Worm (Caenorhabditis elegans) whole organism, L1 larva: ENCODE measurements around the gene Y27F2A.6.
"Not testable (repeated sequence)": the region's sequence is repeated elsewhere in the genome, so short reads cannot be mapped to it uniquely, and the experiment has no call there.

ENCODE experiments used
- Y116A8C.19 ChIP-seq: sonication (generic microtip); optimal IDR thresholded peaks from 2 replicates; lab custom pipeline; 2016; ENCODE audit warnings: missing compliant biosample characterization, missing genetic modification characterization, borderline replicate concordance
- aly-2 ChIP-seq: fragments of 150-350 bp; optimal IDR thresholded peaks from 2 replicates; lab custom pipeline; 2014; ENCODE audit warnings: missing biosample characterization, missing genetic modification characterization
- blmp-1 ChIP-seq: fragments of 150-350 bp; optimal IDR thresholded peaks from 2 replicates; lab custom pipeline; 2014; ENCODE audit warnings: missing biosample characterization, missing genetic modification characterization
- ceh-90 ChIP-seq: sonication (generic microtip); optimal IDR thresholded peaks from 2 replicates; lab custom pipeline; 2016; ENCODE audit warnings: missing genetic modification characterization, missing compliant biosample characterization
- ces-1 ChIP-seq: fragments of 150-350 bp; optimal IDR thresholded peaks from 2 replicates; lab custom pipeline; 2014; ENCODE audit warnings: missing biosample characterization, missing genetic modification reagents, missing genetic modification characterization
- dsc-1 ChIP-seq: sonication (generic microtip); optimal IDR thresholded peaks from 2 replicates; lab custom pipeline; 2016; ENCODE audit warnings: mild to moderate bottlenecking, missing genetic modification characterization, missing compliant biosample characterization
- efl-1 ChIP-seq, 4 experiments: fragments of 150-350 bp; optimal IDR thresholded peaks in 3 of 4; peaks in 1 of 4; 1 replicate in 1 of 4; 2 replicates in 3 of 4; lab custom pipeline; 2014; ENCODE audit warnings: missing biosample characterization in 2 of 4, missing genetic modification characterization in 2 of 4, missing genetic modification reagents in 2 of 4
- elt-3 ChIP-seq, 6 experiments: fragments of 150-350 bp in 1 of 6; sonication (generic microtip); optimal IDR thresholded peaks; 2 replicates each; lab custom pipeline; 2017 to 2018; ENCODE audit warnings: missing biosample characterization in 6 of 6, missing genetic modification characterization in 6 of 6, inconsistent platforms in 1 of 6
- fkh-8 ChIP-seq: sonication (generic microtip); optimal IDR thresholded peaks from 2 replicates; lab custom pipeline; 2016; ENCODE audit warnings: mild to moderate bottlenecking, missing genetic modification characterization, missing compliant biosample characterization
- fos-1 ChIP-seq: fragments of 150-350 bp; optimal IDR thresholded peaks from 2 replicates; lab custom pipeline; 2014; ENCODE audit warnings: missing biosample characterization, missing genetic modification characterization
- hlh-4 ChIP-seq: sonication (generic microtip); optimal IDR thresholded peaks from 2 replicates; lab custom pipeline; 2016; ENCODE audit warnings: mild to moderate bottlenecking, missing genetic modification characterization, missing compliant biosample characterization
- irx-1 ChIP-seq: sonication (generic microtip); optimal IDR thresholded peaks from 2 replicates; lab custom pipeline; 2016; ENCODE audit warnings: missing genetic modification characterization, missing compliant biosample characterization
- isw-1 ChIP-seq: fragments of 200-800 bp; sonication (Bioruptor generic); IDR thresholded peaks from 2 replicates; pipeline ENCODE4 v1.3.6; 2022; ENCODE audit warnings: missing genetic modification characterization, missing compliant biosample characterization
- jun-1 ChIP-seq: fragments of 150-350 bp; optimal IDR thresholded peaks from 2 replicates; lab custom pipeline; 2014; ENCODE audit warnings: missing biosample characterization, missing genetic modification reagents, missing genetic modification characterization
- lin-13 ChIP-seq: fragments of 150-350 bp; optimal IDR thresholded peaks from 2 replicates; lab custom pipeline; 2014; ENCODE audit warnings: missing biosample characterization, missing genetic modification reagents, missing genetic modification characterization
- lin-14 ChIP-seq: fragments of 200-800 bp; sonication (Bioruptor generic); optimal IDR thresholded peaks from 2 replicates; lab custom pipeline; 2018; ENCODE audit warnings: mild to moderate bottlenecking, missing genetic modification characterization, moderate library complexity, missing compliant biosample characterization
- lin-15B ChIP-seq: fragments of 150-350 bp; sonication (generic microtip); optimal IDR thresholded peaks from 3 replicates; lab custom pipeline; 2014; ENCODE audit warnings: missing biosample characterization, missing genetic modification characterization
- lin-39 ChIP-seq: fragments of 150-350 bp; optimal IDR thresholded peaks from 2 replicates; lab custom pipeline; 2014; ENCODE audit warnings: missing biosample characterization, missing genetic modification reagents, missing genetic modification characterization
- lir-3 ChIP-seq: sonication (generic microtip); optimal IDR thresholded peaks from 2 replicates; lab custom pipeline; 2016; ENCODE audit warnings: mild to moderate bottlenecking, missing genetic modification characterization, moderate library complexity, missing compliant biosample characterization; ENCODE audit not compliant: poor library complexity
- lsy-2 ChIP-seq, 2 experiments: fragments of 150-350 bp; optimal IDR thresholded peaks; 2 replicates each; lab custom pipeline; 2014; ENCODE audit warnings: missing biosample characterization in 2 of 2, missing genetic modification characterization in 2 of 2
- mab-9 ChIP-seq: fragments of 200-800 bp; sonication (Bioruptor generic); IDR thresholded peaks from 2 replicates; pipeline ENCODE4 v1.3.6; 2022; ENCODE audit warnings: missing genetic modification reagents, missing genetic modification characterization, missing compliant biosample characterization
- mdl-1 ChIP-seq, 2 experiments: fragments of 150-350 bp; optimal IDR thresholded peaks; 2 replicates each; lab custom pipeline; 2014 to 2017; ENCODE audit warnings: missing biosample characterization in 2 of 2, missing genetic modification characterization in 2 of 2, inconsistent platforms in 1 of 2
- nhr-12 ChIP-seq: sonication (generic microtip); optimal IDR thresholded peaks from 2 replicates; lab custom pipeline; 2017; ENCODE audit warnings: missing biosample characterization, missing genetic modification characterization
- nhr-20 ChIP-seq: sonication (generic microtip); optimal IDR thresholded peaks from 2 replicates; lab custom pipeline; 2016; ENCODE audit warnings: mild to moderate bottlenecking, missing genetic modification characterization, missing compliant biosample characterization
- nhr-47 ChIP-seq: sonication (generic microtip); optimal IDR thresholded peaks from 2 replicates; lab custom pipeline; 2016; ENCODE audit warnings: mild to moderate bottlenecking, missing genetic modification characterization, moderate library complexity, missing compliant biosample characterization
- nhr-76 ChIP-seq: sonication (generic microtip); optimal IDR thresholded peaks from 2 replicates; lab custom pipeline; 2017; ENCODE audit warnings: missing biosample characterization, missing genetic modification characterization
- nhr-85 ChIP-seq: sonication (generic microtip); peaks from one replicate; lab custom pipeline; 2016; ENCODE audit warnings: missing genetic modification characterization, inconsistent platforms, missing compliant biosample characterization
- rnt-1 ChIP-seq: sonication (generic microtip); optimal IDR thresholded peaks from 2 replicates; lab custom pipeline; 2016; ENCODE audit warnings: mild to moderate bottlenecking, missing genetic modification characterization, moderate library complexity, missing compliant biosample characterization
- swsn-7 ChIP-seq: sonication (generic microtip); optimal IDR thresholded peaks from 2 replicates; lab custom pipeline; 2016; ENCODE audit warnings: missing genetic modification characterization, missing compliant biosample characterization
- unc-30 ChIP-seq: sonication (generic microtip); optimal IDR thresholded peaks from 2 replicates; lab custom pipeline; 2017; ENCODE audit warnings: missing biosample characterization, missing genetic modification characterization
- unc-62 ChIP-seq: fragments of 150-350 bp; optimal IDR thresholded peaks from 2 replicates; lab custom pipeline; 2014; ENCODE audit warnings: missing biosample characterization, missing genetic modification reagents, missing genetic modification characterization
- zag-1 ChIP-seq: fragments of 150-350 bp; optimal IDR thresholded peaks from 2 replicates; lab custom pipeline; 2014; ENCODE audit warnings: missing biosample characterization, missing genetic modification characterization

The Y27F2A.6 gene

DNA sequence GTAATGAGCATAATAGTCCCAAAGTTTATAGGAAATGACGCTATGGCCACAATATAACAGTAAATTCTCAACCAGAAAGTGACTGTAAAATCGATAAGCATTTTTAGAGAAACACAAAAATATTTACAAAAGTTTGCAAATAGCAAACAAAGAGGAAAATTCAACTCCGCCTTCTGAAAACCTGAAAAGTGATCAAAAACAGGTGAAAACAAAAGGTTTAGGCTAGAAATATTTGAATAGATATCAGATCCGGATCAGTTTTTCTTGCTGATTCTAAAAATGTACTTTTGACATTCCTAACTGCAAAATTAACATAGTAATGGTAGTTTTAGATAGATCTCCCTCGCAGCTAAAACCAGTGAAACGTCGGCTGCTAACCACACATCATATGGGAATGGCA, 15.8 kb upstream of the Y27F2A.6 start, which contains the start of gene sri-51 (continued):
- no peak for TF ChIP-seq lin-39 (tag; lab: Kevin White, UChicago)
- no peak for TF ChIP-seq fkh-8
- no peak for TF ChIP-seq nhr-85 (tag; lab: Kevin White, UChicago)
- no peak for TF ChIP-seq blmp-1
- TF ChIP-seq ceh-90, result no peak
- no peak for TF ChIP-seq nhr-20 (tag; lab: Kevin White, UChicago)

DNA sequence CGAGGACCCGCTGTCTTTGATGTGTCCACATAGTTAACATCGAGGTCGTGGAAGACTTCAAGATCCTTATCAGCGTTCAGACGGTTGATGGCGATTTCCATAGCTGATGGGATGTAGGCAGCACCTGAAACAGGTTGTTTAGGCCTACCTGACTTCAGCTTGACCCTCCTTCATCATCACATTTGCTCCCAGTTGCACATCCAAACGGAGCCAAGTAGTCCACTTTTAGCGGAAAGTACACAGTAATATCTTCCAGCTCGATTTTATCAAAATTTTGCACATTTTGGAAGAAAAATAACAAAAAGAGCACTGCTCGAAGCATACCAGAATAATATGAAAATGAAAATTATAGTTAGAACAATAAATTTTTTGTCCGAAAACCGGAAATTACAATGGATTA, 13.8 kb upstream of the Y27F2A.6 start, which contains the start of gene gcy-15:
Gene gcy-15 (minus strand): TSS at position 101 of the 400 bp plus-strand sequence.
- TF ChIP-seq elt-3 (tag; optimal IDR thresholded peaks at IDR 0.05; lab: Kevin White, UChicago) (no peak), unc-62 (GFP tag; lab: Kevin White, UChicago) (no peak), lsy-2 (tag; optimal IDR thresholded peaks at IDR 0.05; lab: Kevin White, UChicago) (no peak), swsn-7 (tag; lab: Kevin White, UChicago) (no peak), ceh-90 (no peak), nhr-12 (tag; lab: Kevin White, UChicago) (no peak), ces-1 (GFP tag; lab: Kevin White, UChicago) (no peak), efl-1 (optimal IDR thresholded peaks at IDR 0.05; lab: Kevin White, UChicago) (no peak), efl-1 (GFP tag; optimal IDR thresholded peaks at IDR 0.05 in 1 of 2; lab: Kevin White, UChicago) (no peak), hlh-4 (tag; lab: Kevin White, UChicago) (no peak), lir-3 (no peak), nhr-20 (tag; lab: Kevin White, UChicago) (no peak), lin-14 (GFP tag; lab: Kevin White, UChicago) (no peak), nhr-76 (tag; lab: Kevin White, UChicago) (no peak), dsc-1 (no peak)
- TF ChIP-seq, all 84 proteins: peak for 0

DNA sequence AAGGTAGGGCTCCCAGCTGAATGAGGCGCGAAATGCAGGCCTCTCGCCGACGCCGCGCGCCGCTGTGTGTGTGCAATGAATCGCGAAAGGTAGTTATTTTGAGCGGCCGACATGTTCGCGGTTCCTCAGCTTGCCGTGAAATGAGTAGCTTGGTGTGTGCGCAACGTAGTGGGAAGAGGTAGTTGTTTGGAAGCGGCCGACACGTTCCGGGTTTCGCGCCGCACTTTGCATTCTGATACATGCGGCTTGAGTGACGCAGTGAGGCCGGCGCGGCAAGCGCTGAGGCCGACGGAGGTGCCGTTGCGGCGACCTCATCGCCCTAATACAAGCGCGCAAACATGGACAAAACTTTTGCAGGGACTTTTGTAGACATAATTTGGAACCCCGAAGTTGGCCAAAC, 12.5 kb upstream of the Y27F2A.6 start:
- no peak for TF ChIP-seq mdl-1 (tag; optimal IDR thresholded peaks at IDR 0.05; lab: Kevin White, UChicago)
- no peak for TF ChIP-seq irx-1 (tag; lab: Kevin White, UChicago)
- no peak for TF ChIP-seq nhr-47 (tag; lab: Kevin White, UChicago)
- TF ChIP-seq isw-1 (GFP tag; lab: Robert Waterston, UW), result no peak
- TF ChIP-seq elt-3 (tag; optimal IDR thresholded peaks at IDR 0.05; lab: Kevin White, UChicago), result no peak
- TF ChIP-seq unc-30 (tag; lab: Kevin White, UChicago), result no peak
- no peak for TF ChIP-seq lin-13 (GFP tag; lab: Kevin White, UChicago)
- no peak for TF ChIP-seq zag-1 (tag; lab: Kevin White, UChicago)
- no peak for TF ChIP-seq nhr-20 (tag; lab: Kevin White, UChicago)
- TF ChIP-seq, all 84 proteins: peak for 0

DNA sequence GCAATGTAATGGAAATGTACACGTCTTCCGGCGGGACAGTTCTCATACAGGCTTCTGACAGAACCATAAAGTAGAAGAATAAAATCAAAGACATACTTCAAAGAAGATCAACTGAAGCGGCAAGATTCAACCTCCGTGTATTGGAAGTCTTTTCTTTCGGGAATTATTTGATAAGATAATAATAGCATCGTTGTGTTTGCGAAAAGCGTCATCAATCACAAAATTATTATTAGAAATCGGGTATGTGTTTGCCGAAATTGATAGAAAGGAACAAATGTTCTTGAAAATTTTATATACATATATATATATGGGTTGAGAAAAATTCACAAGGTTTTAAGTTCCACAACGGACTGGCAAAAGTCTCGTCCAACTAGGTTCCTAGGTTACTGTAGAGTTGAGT, 8.3 kb upstream of the Y27F2A.6 start, which contains the start of gene Y27F2A.9:
Gene Y27F2A.9 (minus strand): TSS at position 101 of the 400 bp plus-strand sequence.
- not testable (repeated sequence) for TF ChIP-seq nhr-85 (tag; lab: Kevin White, UChicago); swsn-7 (tag; lab: Kevin White, UChicago); fos-1

DNA sequence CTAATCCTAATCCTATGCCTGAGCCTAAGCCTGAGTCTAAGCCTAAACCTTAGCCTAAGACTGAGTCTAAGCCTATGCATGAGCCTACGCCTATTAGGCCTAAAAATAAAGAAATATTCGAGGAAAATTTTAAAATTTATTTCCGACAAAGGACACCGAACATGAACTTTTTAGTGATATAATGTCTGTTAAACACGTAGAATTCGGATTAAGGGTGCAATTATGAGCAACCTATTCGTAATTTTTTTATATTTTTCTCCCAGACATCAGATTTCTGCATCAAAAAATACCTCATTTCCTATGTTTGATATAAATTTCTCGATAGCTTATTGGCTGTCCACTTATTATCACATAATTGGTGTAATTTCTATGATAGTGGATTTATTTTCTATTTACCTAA, 5.8 kb upstream of the Y27F2A.6 start, which contains the start of gene Y27F2A.11:
Gene Y27F2A.11 (plus strand): TSS at position 301 of the 400 bp plus-strand sequence.
- TF ChIP-seq mab-9 (GFP tag; lab: Robert Waterston, UW); Y116A8C.19 (tag; lab: Kevin White, UChicago); elt-3 (tag; optimal IDR thresholded peaks at IDR 0.05; lab: Kevin White, UChicago): not testable (repeated sequence)

DNA sequence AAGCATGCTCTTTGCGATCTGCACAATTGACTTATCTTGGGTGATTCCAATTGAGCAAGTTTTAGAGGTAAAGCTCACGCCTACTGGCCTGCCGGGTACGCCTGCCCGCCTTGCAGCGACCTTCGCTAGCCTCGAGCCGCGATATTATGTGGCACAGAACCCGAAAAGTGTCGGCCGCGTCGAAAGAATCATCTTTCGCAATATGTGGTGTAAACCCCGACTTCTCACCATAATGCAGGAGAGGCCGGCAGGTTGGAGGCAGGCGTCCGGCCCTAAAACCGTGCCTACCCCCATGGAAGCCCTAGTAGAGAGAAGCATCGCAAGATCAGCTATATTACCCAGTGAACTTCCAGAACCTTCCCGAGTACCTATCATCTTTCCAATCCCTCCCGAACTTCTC, 2.6 kb upstream of the Y27F2A.6 start:
- TF ChIP-seq jun-1 (tag; lab: Kevin White, UChicago) (no peak), unc-30 (tag; lab: Kevin White, UChicago) (no peak), fos-1 (no peak), aly-2 (tag; lab: Kevin White, UChicago) (no peak), lin-15B (tag; lab: Kevin White, UChicago) (no peak), rnt-1 (tag; lab: Kevin White, UChicago) (no peak)
